Worm (Caenorhabditis elegans) whole organism, late embryonic: ENCODE data around the gene C05D12.3.

Experiments used
- C08G9.2 ChIP-seq: sonication (generic microtip); optimal IDR thresholded peaks from 2 replicates; lab custom pipeline; 2016; ENCODE audit warnings: mild to moderate bottlenecking, missing genetic modification characterization, moderate library complexity, missing compliant biosample characterization
- ama-1 ChIP-seq: fragments of 150-350 bp; optimal IDR thresholded peaks from 2 replicates; lab custom pipeline; 2014
- ceh-30 ChIP-seq: fragments of 150-350 bp; optimal IDR thresholded peaks from 2 replicates; lab custom pipeline; 2014; ENCODE audit warnings: missing biosample characterization, missing genetic modification characterization
- elt-4 ChIP-seq: sonication (generic microtip); optimal IDR thresholded peaks from 2 replicates; lab custom pipeline; 2016; ENCODE audit warnings: missing genetic modification characterization, missing compliant biosample characterization
- hlh-6 ChIP-seq: sonication (generic microtip); optimal IDR thresholded peaks from 2 replicates; lab custom pipeline; 2016; ENCODE audit warnings: missing genotype, missing genetic modification characterization, missing compliant biosample characterization
- nhr-11 ChIP-seq: fragments of 150-350 bp; optimal IDR thresholded peaks from 2 replicates; lab custom pipeline; 2014; ENCODE audit warnings: missing biosample characterization, missing genetic modification characterization
- pha-2 ChIP-seq: sonication (generic microtip); optimal IDR thresholded peaks from 2 replicates; lab custom pipeline; 2017; ENCODE audit warnings: mild to moderate bottlenecking, missing genetic modification characterization, missing compliant biosample characterization
- pha-4 ChIP-seq: fragments of 150-350 bp; optimal IDR thresholded peaks from 2 replicates; lab custom pipeline; 2018; ENCODE audit warnings: missing biosample characterization, missing genetic modification reagents, missing genetic modification characterization
- rnt-1 ChIP-seq: sonication (generic microtip); optimal IDR thresholded peaks from 2 replicates; lab custom pipeline; 2016; ENCODE audit warnings: missing genetic modification characterization, missing compliant biosample characterization
- tbx-2 ChIP-seq: sonication (generic microtip); optimal IDR thresholded peaks from 2 replicates; lab custom pipeline; 2016; ENCODE audit warnings: missing genetic modification characterization, missing compliant biosample characterization
- unc-86 ChIP-seq: sonication (generic microtip); optimal IDR thresholded peaks from 2 replicates; lab custom pipeline; 2016; ENCODE audit warnings: missing genetic modification characterization, missing compliant biosample characterization

DNA sequence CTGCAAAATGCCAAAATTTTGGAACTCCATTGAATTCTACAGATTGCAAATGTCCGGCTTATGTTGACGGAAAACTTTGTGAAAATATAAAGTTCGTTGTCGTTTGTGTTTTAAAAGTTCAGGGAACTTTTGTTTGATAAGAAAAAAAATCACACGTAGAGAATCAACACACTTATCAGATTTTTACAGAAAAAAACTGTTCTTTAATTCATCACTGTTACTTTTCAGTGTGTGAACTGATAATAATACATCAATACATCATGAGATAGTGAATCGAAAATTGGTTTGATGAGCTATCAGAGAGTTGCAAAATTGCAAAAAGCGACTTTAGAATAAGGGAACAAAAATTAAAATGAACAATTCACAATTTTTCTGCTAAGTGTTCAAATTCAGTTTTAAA, 6.6 kb upstream of the C05D12.3 start:
- TF ChIP-seq tbx-2 (tag; lab: Kevin White, UChicago) = no peak
- no peak for TF ChIP-seq ama-1 (lab: Kevin White, UChicago)
- no peak for TF ChIP-seq C08G9.2 (tag; lab: Kevin White, UChicago)
- no peak for TF ChIP-seq unc-86
- no peak for TF ChIP-seq pha-4 (tag; lab: Kevin White, UChicago)
- TF ChIP-seq elt-4 = no peak
- TF ChIP-seq nhr-11 = no peak
- TF ChIP-seq hlh-6 = no peak
- no peak for TF ChIP-seq rnt-1
- no peak for TF ChIP-seq pha-2 (tag; lab: Kevin White, UChicago)
- TF ChIP-seq ceh-30 (tag; lab: Kevin White, UChicago) = no peak
